Comparison of ENCODE assay signal across 1 worm cellular context in genomic region chrIV:7510829-7511228, ce11.
TF ChIP-seq lines count a peak whose summit lies in the region.

No protein-coding gene starts in this region.

TF ChIP-seq in whole organism, L1 larva, 84 proteins besides CTCF, POLR2A, EP300 and RAD21 (continued from another document):
- no peak for TF ChIP-seq nhr-84 (tag; optimal IDR thresholded peaks at IDR 0.05; lab: Kevin White, UChicago)
- no peak for TF ChIP-seq irx-1 (tag; optimal IDR thresholded peaks at IDR 0.05; lab: Kevin White, UChicago)
- TF ChIP-seq Y116A8C.19 (tag; optimal IDR thresholded peaks at IDR 0.05; lab: Kevin White, UChicago; ENCODE audit: borderline replicate concordance), result no peak
